Worm (Caenorhabditis elegans) whole organism, L4/young adult: ENCODE data around the gene hpl-1.

Source experiments
- W03F9.2 ChIP-seq: fragments of 150-350 bp; optimal IDR thresholded peaks from 2 replicates; lab custom pipeline; 2014; ENCODE audit warnings: missing biosample characterization, missing genetic modification characterization
- him-1 ChIP-seq: sonication (generic microtip); optimal IDR thresholded peaks from 2 replicates; lab custom pipeline; 2016; ENCODE audit warnings: missing genotype, missing genetic modification reagents, missing genetic modification characterization, missing compliant biosample characterization

ce11 chrX:13251914-13252434, 6.8 kb downstream of the hpl-1 start, which contains the start of gene nhr-32:
- TF ChIP-seq him-1 (tag; lab: Kevin White, UChicago), result no peak
- no peak for TF ChIP-seq W03F9.2 (tag; lab: Kevin White, UChicago)
